Fruit fly (Drosophila melanogaster): Measurements from ENCODE around the gene nuf.

DNA sequence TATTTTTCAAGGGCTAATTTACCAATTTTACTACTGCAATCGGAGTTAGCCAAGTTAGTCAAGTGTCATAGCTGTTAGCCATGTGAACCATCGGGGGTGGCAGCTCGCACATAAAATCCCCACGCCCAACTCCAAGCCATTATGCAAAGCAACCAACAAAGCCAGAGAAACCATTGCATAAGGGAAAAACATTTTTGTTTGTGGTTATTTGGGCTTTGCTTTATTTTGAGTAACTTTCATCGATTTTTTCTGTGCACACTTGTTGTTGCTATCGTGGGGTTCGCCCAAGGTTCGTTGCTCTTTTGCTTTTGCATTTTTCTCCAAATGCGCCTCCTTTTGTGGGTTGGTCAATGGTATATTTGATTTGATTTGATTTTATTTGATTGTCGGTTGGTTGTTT is 7.5 kb downstream of the nuf start:
- TF ChIP-seq gl (tag; optimal IDR thresholded peaks at IDR 0.05), result no peak
- no peak for TF ChIP-seq CG8159 (tag; optimal IDR thresholded peaks at IDR 0.05)
- TF ChIP-seq fd96Ca (GFP tag; IDR thresholded peaks at IDR 0.05), result no peak
- no peak for TF ChIP-seq Snoo (tag; optimal IDR thresholded peaks at IDR 0.05)
- no peak for TF ChIP-seq CG12605 (GFP tag; IDR thresholded peaks at IDR 0.05)
